Comparison of ENCODE assay signal across 1 fruit fly cellular context in genomic region chr3R:6427619-6428378, dm6.
TF ChIP-seq lines count a peak whose summit lies in the region.

No protein-coding gene starts in this region.

TF ChIP-seq in whole organism, embryonic, 481 proteins besides CTCF, POLR2A, EP300 and RAD21 (continued from another document):
- TF ChIP-seq pnt (GFP tag; optimal IDR thresholded peaks at IDR 0.05; lab: Kevin White, UChicago) (peak; percentile 63), Bdp1 (GFP tag; optimal IDR thresholded peaks at IDR 0.05; lab: Kevin White, UChicago) (peak; percentile 19), CG4617 (GFP tag; optimal IDR thresholded peaks at IDR 0.05; lab: Kevin White, UChicago; ENCODE audit: borderline replicate concordance) (no peak), BEAF-32 (GFP tag; optimal IDR thresholded peaks at IDR 0.05; lab: Kevin White, UChicago) (no peak), Hmr (GFP tag; optimal IDR thresholded peaks at IDR 0.05; lab: Kevin White, UChicago) (peak; percentile 80), CG8290 (GFP tag; optimal IDR thresholded peaks at IDR 0.05; lab: Kevin White, UChicago) (no peak), CG8290 (tag; optimal IDR thresholded peaks at IDR 0.05; lab: Kevin White, UChicago) (peak in 1 of 2 experiments; percentile 41), C15 (GFP tag; IDR thresholded peaks at IDR 0.05; lab: Robert Waterston, UW) (no peak)
